Worm (Caenorhabditis elegans) whole organism, L3 larva: ENCODE measurements around the gene D2089.8.

ENCODE experiments used
- R02D3.7 ChIP-seq: fragments of 150-350 bp; optimal IDR thresholded peaks from 2 replicates; lab custom pipeline; 2014; ENCODE audit warnings: missing biosample characterization, missing genetic modification characterization
- ZK546.5 ChIP-seq: sonication (generic microtip); optimal IDR thresholded peaks from 2 replicates; lab custom pipeline; 2017; ENCODE audit warnings: missing biosample characterization, missing genetic modification characterization
- aly-2 ChIP-seq: fragments of 150-350 bp; optimal IDR thresholded peaks from 2 replicates; lab custom pipeline; 2014; ENCODE audit warnings: missing biosample characterization, missing genetic modification characterization
- ama-1 ChIP-seq: fragments of 150-350 bp; optimal IDR thresholded peaks from 2 replicates; lab custom pipeline; 2018
- ceh-16 ChIP-seq: sonication (generic microtip); optimal IDR thresholded peaks from 2 replicates; lab custom pipeline; 2017; ENCODE audit warnings: missing biosample characterization, missing genetic modification characterization
- ceh-82 ChIP-seq: fragments of 150-350 bp; optimal IDR thresholded peaks from 2 replicates; lab custom pipeline; 2014; ENCODE audit warnings: missing biosample characterization, missing genetic modification characterization
- ceh-9 ChIP-seq: sonication (generic microtip); optimal IDR thresholded peaks from 2 replicates; lab custom pipeline; 2018; ENCODE audit warnings: missing biosample characterization, missing genetic modification characterization
- daf-12 ChIP-seq: fragments of 150-350 bp; optimal IDR thresholded peaks from 2 replicates; lab custom pipeline; 2014; ENCODE audit warnings: missing biosample characterization, missing genetic modification reagents, missing genetic modification characterization
- egl-27 ChIP-seq: sonication (generic microtip); optimal IDR thresholded peaks from 4 replicates; lab custom pipeline; 2017; ENCODE audit warnings: missing biosample characterization, missing genetic modification reagents, missing genetic modification characterization
- egl-5 ChIP-seq: fragments of 150-350 bp; optimal IDR thresholded peaks from 2 replicates; lab custom pipeline; 2017; ENCODE audit warnings: missing biosample characterization, missing genetic modification reagents, missing genetic modification characterization, inconsistent platforms
- elt-2 ChIP-seq: sonication (generic microtip); optimal IDR thresholded peaks from 2 replicates; lab custom pipeline; 2016; ENCODE audit warnings: missing genetic modification reagents, mild to moderate bottlenecking, missing genetic modification characterization, missing compliant biosample characterization
- elt-3 ChIP-seq, 3 experiments: fragments of 150-350 bp in 1 of 3; sonication (generic microtip) in 2 of 3; optimal IDR thresholded peaks; 2 replicates in 2 of 3; 4 replicates in 1 of 3; lab custom pipeline; 2014 to 2017; ENCODE audit warnings: missing biosample characterization in 3 of 3, missing genetic modification characterization in 3 of 3
- eor-1 ChIP-seq, 2 experiments: fragments of 150-350 bp; optimal IDR thresholded peaks; 2 replicates each; lab custom pipeline; 2014 to 2018; ENCODE audit warnings: missing biosample characterization in 2 of 2, missing genetic modification characterization in 2 of 2
- fkh-10 ChIP-seq: sonication (generic microtip); optimal IDR thresholded peaks from 2 replicates; lab custom pipeline; 2017; ENCODE audit warnings: missing biosample characterization, missing genetic modification reagents, missing genetic modification characterization
- fkh-2 ChIP-seq: fragments of 150-350 bp; optimal IDR thresholded peaks from 2 replicates; lab custom pipeline; 2014; ENCODE audit warnings: missing biosample characterization, missing genetic modification reagents, missing genetic modification characterization
- fos-1 ChIP-seq: fragments of 150-350 bp; optimal IDR thresholded peaks from 2 replicates; lab custom pipeline; 2014; ENCODE audit warnings: missing biosample characterization, missing genetic modification characterization
- hmg-11 ChIP-seq: sonication (generic microtip); optimal IDR thresholded peaks from 2 replicates; lab custom pipeline; 2016; ENCODE audit warnings: missing genetic modification characterization, missing compliant biosample characterization
- jun-1 ChIP-seq: fragments of 150-350 bp; optimal IDR thresholded peaks from 2 replicates; lab custom pipeline; 2014; ENCODE audit warnings: missing biosample characterization, missing genetic modification reagents, missing genetic modification characterization
- lin-15B ChIP-seq: fragments of 150-350 bp; optimal IDR thresholded peaks from 2 replicates; lab custom pipeline; 2014; ENCODE audit warnings: missing biosample characterization, missing genetic modification characterization
- lin-39 ChIP-seq: fragments of 150-350 bp; optimal IDR thresholded peaks from 2 replicates; lab custom pipeline; 2018; ENCODE audit warnings: missing biosample characterization, missing genetic modification reagents, missing genetic modification characterization
- lsy-12 ChIP-seq: sonication (generic microtip); optimal IDR thresholded peaks from 2 replicates; lab custom pipeline; 2016; ENCODE audit warnings: mild to moderate bottlenecking, missing genetic modification characterization, missing compliant biosample characterization
- mdl-1 ChIP-seq: fragments of 150-350 bp; optimal IDR thresholded peaks from 2 replicates; lab custom pipeline; 2014; ENCODE audit warnings: missing biosample characterization, missing genetic modification characterization
- mml-1 ChIP-seq: fragments of 150-350 bp; sonication (generic microtip); optimal IDR thresholded peaks from 3 replicates; lab custom pipeline; 2014; ENCODE audit warnings: missing biosample characterization, missing genetic modification characterization
- nfya-1 ChIP-seq: sonication (generic microtip); optimal IDR thresholded peaks from 2 replicates; lab custom pipeline; 2017; ENCODE audit warnings: missing genetic modification characterization, mild to moderate bottlenecking, missing compliant biosample characterization, antibody characterized with exemption, moderate library complexity; ENCODE audit not compliant: insufficient read depth
- nhr-12 ChIP-seq: fragments of 150-350 bp; optimal IDR thresholded peaks from 2 replicates; lab custom pipeline; 2014; ENCODE audit warnings: missing biosample characterization, missing genetic modification characterization
- nhr-23 ChIP-seq: fragments of 150-350 bp; optimal IDR thresholded peaks from 2 replicates; lab custom pipeline; 2014; ENCODE audit warnings: missing biosample characterization, missing genetic modification reagents, missing genetic modification characterization
- nhr-237 ChIP-seq: fragments of 150-350 bp; optimal IDR thresholded peaks from 2 replicates; lab custom pipeline; 2014; ENCODE audit warnings: missing biosample characterization, missing genetic modification characterization
- nhr-25 ChIP-seq: sonication (generic microtip); optimal IDR thresholded peaks from 2 replicates; lab custom pipeline; 2017; ENCODE audit warnings: missing biosample characterization, missing genetic modification characterization
- nhr-43 ChIP-seq: sonication (generic microtip); optimal IDR thresholded peaks from 2 replicates; lab custom pipeline; 2016; ENCODE audit warnings: mild to moderate bottlenecking, missing genetic modification characterization, missing compliant biosample characterization; ENCODE audit not compliant: poor library complexity, severe bottlenecking
- nhr-67 ChIP-seq: fragments of 150-350 bp; optimal IDR thresholded peaks from 2 replicates; lab custom pipeline; 2014; ENCODE audit warnings: missing biosample characterization, missing genetic modification characterization
- nhr-76 ChIP-seq: fragments of 150-350 bp; sonication (generic microtip); optimal IDR thresholded peaks from 5 replicates; lab custom pipeline; 2014; ENCODE audit warnings: missing biosample characterization, missing genetic modification characterization
- nhr-77 ChIP-seq: fragments of 150-350 bp; optimal IDR thresholded peaks from 2 replicates; lab custom pipeline; 2014; ENCODE audit warnings: missing biosample characterization, missing genetic modification characterization
- pha-4 ChIP-seq: fragments of 150-350 bp; optimal IDR thresholded peaks from 2 replicates; lab custom pipeline; 2014; ENCODE audit warnings: missing biosample characterization, missing genetic modification reagents, missing genetic modification characterization
- pqm-1 ChIP-seq: fragments of 150-350 bp; optimal IDR thresholded peaks from 2 replicates; lab custom pipeline; 2017; ENCODE audit warnings: missing biosample characterization, missing genetic modification characterization, inconsistent platforms
- sea-2 ChIP-seq: fragments of 150-350 bp; sonication (generic microtip); optimal IDR thresholded peaks from 4 replicates; lab custom pipeline; 2014; ENCODE audit warnings: missing biosample characterization, missing genetic modification reagents, missing genetic modification characterization
- skn-1 ChIP-seq: fragments of 150-350 bp; optimal IDR thresholded peaks from 2 replicates; lab custom pipeline; 2014; ENCODE audit warnings: missing biosample characterization, missing genetic modification characterization
- snpc-4 ChIP-seq: fragments of 150-350 bp; optimal IDR thresholded peaks from 2 replicates; lab custom pipeline; 2014; ENCODE audit warnings: missing biosample characterization, missing genetic modification characterization
- tbx-2 ChIP-seq: sonication (generic microtip); optimal IDR thresholded peaks from 2 replicates; lab custom pipeline; 2016; ENCODE audit warnings: mild to moderate bottlenecking, missing genetic modification characterization, missing compliant biosample characterization
- unc-62 ChIP-seq: fragments of 150-350 bp; sonication (generic microtip); optimal IDR thresholded peaks from 4 replicates; lab custom pipeline; 2014; ENCODE audit warnings: missing biosample characterization, missing genetic modification reagents, missing genetic modification characterization
- ztf-4 ChIP-seq: fragments of 150-350 bp; optimal IDR thresholded peaks from 2 replicates; lab custom pipeline; 2014; ENCODE audit warnings: missing biosample characterization, missing genetic modification characterization

The D2089.8 gene

ce11 chrII:10662279-10662678 lies 302 bp downstream of the D2089.8 start:
- TF ChIP-seq mdl-1 (tag; lab: Kevin White, UChicago) (no peak), lin-39 (tag; lab: Kevin White, UChicago) (no peak), lsy-12 (no peak), egl-27 (tag; lab: Kevin White, UChicago) (no peak), nhr-23 (tag; lab: Kevin White, UChicago) (no peak), mml-1 (tag; lab: Kevin White, UChicago) (no peak), fos-1 (tag; lab: Kevin White, UChicago) (no peak), unc-62 (GFP tag; lab: Kevin White, UChicago) (no peak), egl-5 (no peak), nhr-237 (tag; lab: Kevin White, UChicago) (no peak), sea-2 (no peak), skn-1 (no peak), aly-2 (tag; lab: Kevin White, UChicago) (no peak), jun-1 (tag; lab: Kevin White, UChicago) (no peak), nhr-76 (no peak)

DNA sequence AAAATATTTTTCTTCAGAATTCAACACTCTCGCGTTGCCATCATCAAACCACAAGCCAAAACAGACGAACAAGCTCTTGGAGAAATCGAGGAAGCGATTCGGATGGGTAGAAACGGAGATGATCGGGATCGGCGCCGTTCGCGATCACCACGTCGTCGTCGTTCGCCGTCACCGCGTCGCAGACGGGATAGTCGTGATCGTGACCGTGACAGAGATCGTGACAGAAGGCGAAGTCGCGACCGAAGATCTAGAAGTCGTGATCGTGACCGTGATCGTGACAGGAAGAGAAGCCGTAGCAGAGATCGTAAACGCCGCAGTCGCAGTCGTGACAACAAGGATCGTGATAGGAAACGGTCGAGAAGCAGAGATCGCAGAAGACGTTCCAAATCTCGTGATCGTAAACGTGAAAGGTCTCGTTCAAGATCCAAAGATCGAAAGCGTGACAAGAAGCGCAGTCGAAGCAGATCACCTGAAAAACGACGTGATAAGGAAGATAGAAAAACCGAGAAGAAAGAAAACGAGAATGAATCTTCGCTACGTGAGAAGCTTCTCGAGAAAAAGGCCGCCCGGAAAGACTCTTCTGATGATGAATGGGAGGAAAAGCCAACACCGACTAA lies 1.0 kb downstream of the D2089.8 start:
- TF ChIP-seq fkh-2 (no peak), nhr-76 (no peak), nhr-43 (peak; percentile 59)

DNA sequence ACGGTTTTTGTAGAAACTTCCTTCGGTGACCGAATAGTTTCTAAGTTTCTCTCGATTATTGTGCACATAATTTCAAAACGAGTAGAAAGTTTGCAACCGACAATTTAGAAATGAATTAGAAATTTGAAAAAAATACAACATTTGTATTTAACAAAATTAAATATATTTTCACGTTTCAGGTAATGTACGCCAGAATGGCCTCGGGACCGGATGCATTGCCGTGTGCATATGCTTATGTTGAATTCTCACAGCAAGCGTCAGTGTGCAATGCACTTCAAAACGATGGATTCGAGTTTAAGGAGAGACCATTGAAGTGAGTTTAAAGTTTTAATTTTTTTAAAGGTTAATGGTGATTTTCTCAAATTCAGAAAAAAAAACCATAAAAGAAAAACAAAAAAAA lies 1.7 kb downstream of the D2089.8 start, which contains the start of gene marc-2:
Gene marc-2, minus strand, starts transcription at position 101 of the 400 bp plus-strand sequence.
- no peak for TF ChIP-seq daf-12 (tag; lab: Kevin White, UChicago)
- TF ChIP-seq fkh-10: no peak

- TF ChIP-seq nhr-25 (tag; lab: Kevin White, UChicago) (no peak), tbx-2 (no peak), lsy-12 (no peak), ama-1 (no peak), nhr-12 (tag; lab: Kevin White, UChicago) (no peak), ceh-9 (tag; lab: Kevin White, UChicago) (no peak), jun-1 (tag; lab: Kevin White, UChicago) (no peak), eor-1 (tag; optimal IDR thresholded peaks at IDR 0.05; lab: Kevin White, UChicago) (no peak), nhr-43 (no peak), ZK546.5 (no peak), elt-3 (tag; optimal IDR thresholded peaks at IDR 0.05; lab: Kevin White, UChicago) (no peak), nhr-76 (no peak)
These were observed 3.0 kb downstream of the D2089.8 start for ce11 chrII:10659585-10659984.

ce11 chrII:10658576-10659256 lies 3.9 kb downstream of the D2089.8 start, which contains the start of the genes snu-13 and rsp-7:
Gene snu-13, minus strand, starts transcription at chrII:10658626.
Gene rsp-7, plus strand, starts transcription at chrII:10659206.
- TF ChIP-seq lin-39 (tag; lab: Kevin White, UChicago) (peak; percentile 39), skn-1 (peak; percentile 74), pha-4 (peak; percentile 86), egl-27 (tag; lab: Kevin White, UChicago) (no peak), nhr-67 (no peak), nhr-237 (tag; lab: Kevin White, UChicago) (no peak), ztf-4 (tag; lab: Kevin White, UChicago) (no peak), ceh-82 (tag; lab: Kevin White, UChicago) (no peak), egl-5 (peak; percentile 70), nhr-77 (no peak), nhr-25 (tag; lab: Kevin White, UChicago) (peak; percentile 84), lsy-12 (no peak), eor-1 (tag; optimal IDR thresholded peaks at IDR 0.05; lab: Kevin White, UChicago) (no peak), nhr-23 (tag; lab: Kevin White, UChicago) (peak; percentile 87), ceh-16 (tag; lab: Kevin White, UChicago) (no peak), nhr-43 (no peak), jun-1 (tag; lab: Kevin White, UChicago) (no peak), hmg-11 (peak; percentile 63), elt-2 (tag; lab: Kevin White, UChicago) (peak; percentile 48), mml-1 (tag; lab: Kevin White, UChicago) (no peak), mdl-1 (tag; lab: Kevin White, UChicago) (no peak), R02D3.7 (tag; lab: Kevin White, UChicago) (peak; percentile 17), pqm-1 (tag; lab: Kevin White, UChicago) (peak; percentile 48), lin-15B (tag; lab: Kevin White, UChicago) (peak; percentile 89), nfya-1 (peak; percentile 88), ama-1 (no peak), snpc-4 (tag; lab: Kevin White, UChicago) (peak; percentile 79), fkh-10 (no peak), nhr-76 (no peak)
